Fruit fly (Drosophila melanogaster): ENCODE results near the gene Osi3.

Osi3 gene

dm6 chr3R:6248694-6249093 is 33.1 kb downstream of the Osi3 start, which contains the start of gene Osi7:
Gene Osi7, plus strand, starts transcription at chr3R:6248994.
- no peak for TF ChIP-seq CG12768 (GFP tag; optimal IDR thresholded peaks at IDR 0.05)
- TF ChIP-seq kay (GFP tag; ENCODE audit: borderline replicate concordance), result no peak
- no peak for TF ChIP-seq CG11617 (GFP tag; optimal IDR thresholded peaks at IDR 0.05)
- TF ChIP-seq CG14711 (tag; optimal IDR thresholded peaks at IDR 0.05), result no peak
- no peak for TF ChIP-seq CG5204 (GFP tag; optimal IDR thresholded peaks at IDR 0.05)
- TF ChIP-seq CG7045 (GFP tag; optimal IDR thresholded peaks at IDR 0.05), result no peak
- TF ChIP-seq Clk (GFP tag; optimal IDR thresholded peaks at IDR 0.05), result no peak
- no peak for TF ChIP-seq toe (GFP tag; optimal IDR thresholded peaks at IDR 0.05)
- no peak for TF ChIP-seq CG7101 (tag; optimal IDR thresholded peaks at IDR 0.05)

dm6 chr3R:6252809-6253208 is 37.2 kb downstream of the Osi3 start:
- TF ChIP-seq ovo (GFP tag; optimal IDR thresholded peaks at IDR 0.05) (no peak), toe (GFP tag; optimal IDR thresholded peaks at IDR 0.05) (no peak), CG12768 (GFP tag; optimal IDR thresholded peaks at IDR 0.05) (no peak), Crg-1 (GFP tag; optimal IDR thresholded peaks at IDR 0.05) (no peak), CG7101 (tag; optimal IDR thresholded peaks at IDR 0.05) (no peak), cic (GFP tag; optimal IDR thresholded peaks at IDR 0.05) (no peak), kay (GFP tag; ENCODE audit: borderline replicate concordance) (no peak), Clk (GFP tag; optimal IDR thresholded peaks at IDR 0.05) (no peak), CG14711 (tag; optimal IDR thresholded peaks at IDR 0.05) (no peak), CG33017 (tag; optimal IDR thresholded peaks at IDR 0.05) (no peak), Hr96 (GFP tag; optimal IDR thresholded peaks at IDR 0.05) (no peak), cnc (optimal IDR thresholded peaks at IDR 0.05) (no peak)

- no peak for TF ChIP-seq CG11617 (GFP tag; optimal IDR thresholded peaks at IDR 0.05)
- TF ChIP-seq ovo (GFP tag; optimal IDR thresholded peaks at IDR 0.05), result no peak
- no peak for TF ChIP-seq Clk (GFP tag; optimal IDR thresholded peaks at IDR 0.05)
- no peak for TF ChIP-seq CG1620 (GFP tag; optimal IDR thresholded peaks at IDR 0.05)
- no peak for TF ChIP-seq tj (GFP tag; optimal IDR thresholded peaks at IDR 0.05)
Measured at dm6 chr3R:6254438-6254837, 38.8 kb downstream of the Osi3 start.

dm6 chr3R:6254875-6255274 is 39.2 kb downstream of the Osi3 start, which contains the start of gene Osi8:
Gene Osi8, plus strand, starts transcription at chr3R:6255175.
- TF ChIP-seq CG12768 (GFP tag; optimal IDR thresholded peaks at IDR 0.05), result no peak

- no peak for TF ChIP-seq CG1620 (GFP tag; optimal IDR thresholded peaks at IDR 0.05)
- no peak for TF ChIP-seq CG7045 (GFP tag; optimal IDR thresholded peaks at IDR 0.05)
- TF ChIP-seq CG11617 (GFP tag; optimal IDR thresholded peaks at IDR 0.05), result no peak
- no peak for TF ChIP-seq kay (GFP tag; ENCODE audit: borderline replicate concordance)
- no peak for TF ChIP-seq Hr96 (GFP tag; optimal IDR thresholded peaks at IDR 0.05)
- no peak for TF ChIP-seq CG7101 (tag; optimal IDR thresholded peaks at IDR 0.05)
- no peak for TF ChIP-seq cic (GFP tag; optimal IDR thresholded peaks at IDR 0.05)
- no peak for TF ChIP-seq pad (GFP tag; optimal IDR thresholded peaks at IDR 0.05)
- no peak for TF ChIP-seq CG12768 (GFP tag; optimal IDR thresholded peaks at IDR 0.05)
- TF ChIP-seq CG33017 (tag; optimal IDR thresholded peaks at IDR 0.05), result no peak
- no peak for TF ChIP-seq ovo (GFP tag; optimal IDR thresholded peaks at IDR 0.05)
- no peak for TF ChIP-seq toe (GFP tag; optimal IDR thresholded peaks at IDR 0.05)
- TF ChIP-seq Clk (GFP tag; optimal IDR thresholded peaks at IDR 0.05), result no peak
- TF ChIP-seq CG5204 (GFP tag; optimal IDR thresholded peaks at IDR 0.05), result no peak
- TF ChIP-seq tj (GFP tag; optimal IDR thresholded peaks at IDR 0.05), result no peak
- TF ChIP-seq cnc (optimal IDR thresholded peaks at IDR 0.05), result no peak
- TF ChIP-seq bab1 (GFP tag; optimal IDR thresholded peaks at IDR 0.05), result no peak
- no peak for TF ChIP-seq Crg-1 (GFP tag; optimal IDR thresholded peaks at IDR 0.05)
Measured at dm6 chr3R:6259837-6260236, 44.2 kb downstream of the Osi3 start, which contains the start of gene Osi9. Gene Osi9, plus strand, starts transcription at chr3R:6260211.

dm6 chr3R:6263658-6264057 is 48.0 kb downstream of the Osi3 start, which contains the start of gene Osi10a:
Gene Osi10a, plus strand, starts transcription at chr3R:6263958.
- TF ChIP-seq ovo (GFP tag; optimal IDR thresholded peaks at IDR 0.05), result no peak

dm6 chr3R:6265890-6266289 is 50.3 kb downstream of the Osi3 start, which contains the start of gene Osi10b:
Gene Osi10b, plus strand, starts transcription at chr3R:6266190.
- TF ChIP-seq ovo (GFP tag; optimal IDR thresholded peaks at IDR 0.05) (no peak), pad (GFP tag; optimal IDR thresholded peaks at IDR 0.05) (no peak), CG5204 (GFP tag; optimal IDR thresholded peaks at IDR 0.05) (no peak), tj (GFP tag; optimal IDR thresholded peaks at IDR 0.05) (no peak), CG33017 (tag; optimal IDR thresholded peaks at IDR 0.05) (no peak), cnc (optimal IDR thresholded peaks at IDR 0.05) (no peak), CG7045 (GFP tag; optimal IDR thresholded peaks at IDR 0.05) (no peak), CG12768 (GFP tag; optimal IDR thresholded peaks at IDR 0.05) (no peak), CG1620 (GFP tag; optimal IDR thresholded peaks at IDR 0.05) (no peak), CG14711 (tag; optimal IDR thresholded peaks at IDR 0.05) (no peak), Crg-1 (GFP tag; optimal IDR thresholded peaks at IDR 0.05) (no peak), Hr96 (GFP tag; optimal IDR thresholded peaks at IDR 0.05) (no peak), CG7101 (tag; optimal IDR thresholded peaks at IDR 0.05) (no peak), kay (GFP tag; ENCODE audit: borderline replicate concordance) (no peak)

All from whole organism, adult.